Worm (Caenorhabditis elegans) whole organism, mixed stage, embryonic: ENCODE measurements around the gene Y1A5A.1.

ENCODE experiments used
- ces-1 ChIP-seq: fragments of 150-350 bp; optimal IDR thresholded peaks from 2 replicates; lab custom pipeline; 2014; ENCODE audit warnings: missing biosample characterization, missing genetic modification reagents, missing genetic modification characterization
- mab-5 ChIP-seq: fragments of 150-350 bp; optimal IDR thresholded peaks from 2 replicates; lab custom pipeline; 2014; ENCODE audit warnings: missing biosample characterization, missing genetic modification characterization
- nhr-2 ChIP-seq: fragments of 150-350 bp; optimal IDR thresholded peaks from 2 replicates; lab custom pipeline; 2014; ENCODE audit warnings: missing biosample characterization, missing genetic modification characterization
- pha-4 ChIP-seq: fragments of 150-350 bp; optimal IDR thresholded peaks from 2 replicates; lab custom pipeline; 2018; ENCODE audit warnings: missing biosample characterization, missing genetic modification reagents, missing genetic modification characterization
- unc-39 ChIP-seq: fragments of 150-350 bp; optimal IDR thresholded peaks from 2 replicates; lab custom pipeline; 2014; ENCODE audit warnings: missing biosample characterization, missing genetic modification characterization

DNA sequence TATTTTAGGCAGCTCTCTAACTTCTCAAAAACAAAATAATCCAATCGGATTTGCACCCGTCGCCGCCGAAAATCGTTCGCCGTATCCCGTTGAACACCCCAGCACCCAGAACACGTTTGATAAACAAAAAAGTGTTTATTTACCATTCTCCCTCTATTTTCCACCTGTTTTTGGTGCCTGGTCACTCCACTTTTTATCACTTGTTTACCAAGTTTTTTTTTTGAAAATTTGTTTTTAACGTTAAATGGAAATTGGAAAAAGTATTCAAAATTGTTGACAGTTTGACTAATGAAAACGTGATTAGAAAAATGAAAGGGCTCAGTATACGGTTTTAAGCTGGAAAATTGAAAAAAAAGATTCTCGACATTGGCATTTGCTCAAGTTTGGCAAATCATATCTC is 11.5 kb downstream of the Y1A5A.1 start:
- no peak for TF ChIP-seq pha-4 (tag; lab: Kevin White, UChicago)
- no peak for TF ChIP-seq nhr-2
- TF ChIP-seq ces-1: no peak
- no peak for TF ChIP-seq unc-39 (tag; lab: Kevin White, UChicago)
- no peak for TF ChIP-seq mab-5 (tag; lab: Kevin White, UChicago)
